Fruit fly (Drosophila melanogaster) whole organism: Measurements from ENCODE around the gene CG43293.
"Not testable (repeated sequence)": the region's sequence is repeated elsewhere in the genome, so short reads cannot be mapped to it uniquely, and the experiment has no call there.

ENCODE experiments used
- CG8478 ChIP-seq: fragments of >200 bp; optimal IDR thresholded peaks from 2 replicates; lab custom pipeline; 2018; ENCODE audit warnings: inconsistent platforms
- Dll ChIP-seq: fragments of >200 bp; optimal IDR thresholded peaks from 2 replicates; lab custom pipeline; 2017
- EcR ChIP-seq, 2 experiments: fragments of >200 bp; optimal IDR thresholded peaks; 2 replicates each; lab custom pipeline; 2017; ENCODE audit warnings: missing biosample characterization in 2 of 2, missing genetic modification characterization in 2 of 2, missing genetic modification reagents in 2 of 2
- pan ChIP-seq: fragments of >200 bp; optimal IDR thresholded peaks from 2 replicates; lab custom pipeline; 2017
- psq ChIP-seq: fragments of >200 bp; optimal IDR thresholded peaks from 2 replicates; lab custom pipeline; 2017
- usp ChIP-seq: fragments of >200 bp; optimal IDR thresholded peaks from 2 replicates; lab custom pipeline; 2017; ENCODE audit warnings: missing biosample characterization, missing genetic modification characterization, mixed read lengths

CG43293 gene

DNA sequence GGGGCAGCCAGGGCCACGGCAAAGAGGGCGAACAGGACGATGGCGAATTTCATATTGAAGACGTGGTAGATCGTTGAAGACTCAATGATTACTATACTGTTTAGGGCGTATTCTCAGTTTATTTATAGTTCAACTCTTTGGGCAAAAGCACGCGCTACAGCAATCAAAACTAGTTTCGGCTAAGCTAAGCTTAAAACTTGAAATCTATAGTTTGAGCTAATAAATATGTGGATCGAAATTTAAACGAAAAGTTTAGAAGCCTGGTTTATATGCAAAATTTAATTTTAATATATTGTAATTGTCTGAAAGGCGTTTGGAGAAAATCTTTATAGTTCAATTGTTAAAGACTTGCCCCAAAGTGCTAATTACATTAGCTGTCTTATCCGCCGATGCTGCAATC is 37.1 kb upstream of the CG43293 start, which contains the start of gene Cpr65Ax1:
Gene Cpr65Ax1 (minus strand): TSS at position 101 of the 400 bp plus-strand sequence.
- TF ChIP-seq pan (lab: Kevin White, UChicago); usp (GFP tag; lab: Kevin White, UChicago); Dll (lab: Kevin White, UChicago): not testable (repeated sequence)

DNA sequence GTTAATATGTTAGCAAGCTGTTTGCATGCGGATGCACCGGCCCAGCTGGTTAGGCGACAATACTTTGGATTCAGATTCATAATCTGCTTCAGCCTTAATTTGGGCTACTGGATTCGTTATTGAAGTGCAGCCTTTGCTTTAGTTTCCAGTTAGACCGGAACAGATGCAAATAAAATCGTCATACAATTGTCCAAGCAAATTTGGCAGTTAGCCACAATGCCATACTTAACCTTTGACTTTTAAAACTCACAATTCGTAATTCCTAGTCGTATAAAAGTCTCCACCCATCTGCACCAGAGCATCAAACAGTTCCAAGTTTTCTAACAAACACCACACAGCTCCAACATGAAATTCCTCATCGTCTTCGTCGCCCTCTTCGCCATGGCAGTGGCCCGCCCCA is 35.7 kb upstream of the CG43293 start, which contains the start of gene Lcp65Ab1:
Gene Lcp65Ab1 (plus strand): TSS at position 301 of the 400 bp plus-strand sequence.
- TF ChIP-seq psq; CG8478 (lab: Kevin White, UChicago); EcR (GFP tag; optimal IDR thresholded peaks at IDR 0.05; lab: Kevin White, UChicago): not testable (repeated sequence)

DNA sequence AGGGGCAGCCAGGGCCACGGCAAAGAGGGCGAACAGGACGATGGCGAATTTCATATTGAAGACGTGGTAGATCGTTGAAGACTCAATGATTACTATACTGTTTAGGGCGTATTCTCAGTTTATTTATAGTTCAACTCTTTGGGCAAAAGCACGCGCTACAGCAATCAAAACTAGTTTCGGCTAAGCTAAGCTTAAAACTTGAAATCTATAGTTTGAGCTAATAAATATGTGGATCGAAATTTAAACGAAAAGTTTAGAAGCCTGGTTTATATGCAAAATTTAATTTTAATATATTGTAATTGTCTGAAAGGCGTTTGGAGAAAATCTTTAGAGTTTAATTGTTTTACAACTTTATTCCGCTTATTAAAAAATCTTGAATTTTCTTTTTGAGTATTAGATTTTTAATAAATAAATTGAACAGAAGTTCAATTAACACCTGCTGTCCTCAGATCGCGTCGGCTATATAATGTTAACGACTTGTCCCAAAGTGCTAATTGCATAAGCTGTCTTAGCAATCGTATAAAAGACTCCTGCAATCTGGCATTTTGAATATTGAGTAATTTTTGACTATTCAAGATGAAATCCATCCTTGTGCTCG is 34.1 kb upstream of the CG43293 start, which contains the start of the genes Cpr65Ax2 and Lcp65Aa:
Gene Cpr65Ax2 (minus strand): TSS at position 101 of the 598 bp plus-strand sequence.
Gene Lcp65Aa (plus strand): TSS at position 548 of the 598 bp plus-strand sequence.
- TF ChIP-seq CG8478 (lab: Kevin White, UChicago); usp (GFP tag; lab: Kevin White, UChicago); pan (lab: Kevin White, UChicago): not testable (repeated sequence)

DNA sequence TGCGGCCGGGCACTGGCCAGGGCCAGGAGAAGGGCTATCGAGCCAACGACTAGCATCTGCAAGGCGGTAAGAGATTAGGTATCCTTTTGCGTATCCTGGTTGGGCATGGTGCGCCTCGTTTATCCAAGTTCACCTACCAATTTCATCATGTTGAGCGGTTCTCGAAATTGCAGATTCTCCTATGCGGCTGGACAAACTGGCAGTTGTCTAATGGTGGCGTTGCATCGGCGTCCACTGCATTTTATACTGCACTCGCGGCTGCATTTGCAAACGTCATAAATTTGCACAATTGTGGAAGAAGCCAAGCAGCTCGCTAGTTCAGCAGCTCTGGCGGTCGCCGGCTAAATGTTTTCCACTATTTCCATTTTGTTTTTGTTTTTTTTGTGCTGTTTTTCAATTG is 32.5 kb upstream of the CG43293 start, which contains the start of gene Acp65Aa:
Gene Acp65Aa (minus strand): TSS at position 215 of the 400 bp plus-strand sequence.
- TF ChIP-seq psq = no peak
- TF ChIP-seq pan (lab: Kevin White, UChicago) = no peak
- TF ChIP-seq usp (GFP tag; lab: Kevin White, UChicago) = no peak
- no peak for TF ChIP-seq EcR (GFP tag; optimal IDR thresholded peaks at IDR 0.05; lab: Kevin White, UChicago)
- TF ChIP-seq Dll (lab: Kevin White, UChicago) = no peak
- TF ChIP-seq CG8478 (lab: Kevin White, UChicago) = no peak

DNA sequence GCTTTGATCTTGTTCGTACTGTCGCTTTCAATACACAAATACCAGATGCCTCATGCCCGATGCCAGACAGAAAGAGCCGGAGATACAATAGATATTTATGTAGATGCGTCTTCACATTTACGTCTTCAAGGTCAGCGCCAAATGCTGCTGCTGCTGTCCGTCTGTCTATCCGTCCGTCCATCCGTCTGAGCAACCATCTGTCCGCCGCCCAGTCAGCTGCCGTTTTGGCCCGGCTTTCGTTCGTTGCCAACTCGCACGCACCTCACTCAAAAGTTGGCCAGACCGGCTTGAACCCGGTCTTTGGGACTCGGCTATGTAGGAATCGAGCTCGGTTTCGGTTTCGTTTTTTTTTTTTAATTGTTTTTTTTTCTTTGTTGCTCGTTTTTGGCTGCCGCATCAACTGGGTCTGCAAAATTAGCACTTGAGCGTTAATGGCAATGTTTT is 30.0 kb upstream of the CG43293 start:
- no peak for TF ChIP-seq EcR (GFP tag; optimal IDR thresholded peaks at IDR 0.05; lab: Kevin White, UChicago)
- TF ChIP-seq pan (lab: Kevin White, UChicago) = no peak
- TF ChIP-seq Dll (lab: Kevin White, UChicago) = no peak

DNA sequence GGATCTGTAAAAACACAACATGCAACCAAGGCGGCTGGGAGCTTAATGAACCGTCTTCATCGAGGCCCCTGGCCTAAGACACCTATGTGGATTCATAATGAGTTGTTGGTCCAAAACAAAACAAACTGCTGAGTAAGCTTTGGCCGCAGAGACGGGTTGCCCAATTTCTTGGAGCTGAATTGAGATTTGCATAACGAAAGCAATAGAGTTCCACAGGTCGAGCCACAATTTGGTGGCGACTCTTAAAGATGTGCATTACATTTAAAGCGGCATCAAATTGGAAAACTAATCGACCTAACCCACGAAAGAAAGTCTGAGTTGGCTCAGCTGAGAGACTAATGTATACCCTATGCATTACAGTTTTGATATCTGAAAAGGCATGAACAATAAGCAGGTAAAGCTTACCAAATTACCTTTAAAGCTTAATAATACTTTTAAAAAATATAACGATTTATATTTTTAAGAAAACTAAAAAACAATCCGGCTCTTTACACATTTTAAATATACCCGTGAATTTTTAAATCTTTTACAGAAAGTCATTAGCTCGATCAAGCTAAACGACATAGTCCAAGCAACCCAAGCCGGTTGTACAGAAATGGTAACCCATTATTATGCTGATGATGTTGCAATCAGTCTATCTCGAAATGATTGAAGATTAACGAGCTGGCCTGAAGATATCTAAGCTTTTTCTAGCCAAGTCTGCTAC is 27.5 kb upstream of the CG43293 start, which contains the start of gene CG13297:
Gene CG13297 (minus strand): TSS at position 51 of the 706 bp plus-strand sequence.
- TF ChIP-seq CG8478 (lab: Kevin White, UChicago) (no peak), EcR (GFP tag; optimal IDR thresholded peaks at IDR 0.05; lab: Kevin White, UChicago) (no peak), Dll (lab: Kevin White, UChicago) (no peak), usp (GFP tag; lab: Kevin White, UChicago) (no peak), psq (no peak), pan (lab: Kevin White, UChicago) (no peak)

DNA sequence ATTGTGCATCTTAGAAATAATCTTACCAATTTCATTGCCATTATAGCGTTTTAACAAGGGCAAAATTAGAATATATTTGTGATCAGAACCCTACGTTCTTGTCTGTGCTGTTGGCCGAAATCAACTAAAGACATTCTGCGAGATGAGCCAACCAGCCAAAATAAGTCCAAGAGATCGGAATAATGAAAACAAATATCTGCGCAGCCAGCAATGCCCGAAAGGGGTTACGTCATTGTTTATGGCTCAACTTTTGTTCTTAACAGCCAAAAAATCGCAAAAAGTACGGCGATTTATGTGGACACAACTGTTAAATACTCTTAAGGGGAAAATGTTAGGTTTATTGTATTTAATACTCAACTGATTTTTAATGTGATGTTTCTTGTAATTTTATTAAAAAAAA is 26.5 kb upstream of the CG43293 start, which contains the start of gene Cpr65Ay:
Gene Cpr65Ay (minus strand): TSS at position 101 of the 400 bp plus-strand sequence.
- TF ChIP-seq pan (lab: Kevin White, UChicago) = no peak
- TF ChIP-seq EcR (GFP tag; optimal IDR thresholded peaks at IDR 0.05; lab: Kevin White, UChicago) = no peak
- TF ChIP-seq usp (GFP tag; lab: Kevin White, UChicago) = no peak
- no peak for TF ChIP-seq Dll (lab: Kevin White, UChicago)
- no peak for TF ChIP-seq psq
- TF ChIP-seq CG8478 (lab: Kevin White, UChicago) = no peak

DNA sequence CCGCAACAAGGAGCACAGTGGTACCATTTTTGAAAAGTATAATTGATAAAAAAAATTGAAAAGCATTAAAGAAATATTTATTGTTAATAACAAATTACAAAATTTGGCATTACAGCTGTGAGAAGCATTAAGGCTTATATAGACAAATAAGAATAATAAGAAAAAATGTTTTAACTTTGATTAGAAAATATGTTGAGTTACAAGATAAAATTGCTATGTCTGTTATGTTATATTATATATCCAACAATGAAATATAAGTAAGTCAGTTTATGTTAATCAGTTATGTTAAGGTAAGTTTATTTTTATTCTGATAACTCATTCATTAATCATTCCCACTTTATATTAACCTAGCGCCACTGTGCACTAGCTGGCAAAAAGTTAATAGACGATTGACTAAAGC is 25.1 kb upstream of the CG43293 start:
- TF ChIP-seq psq (no peak), usp (GFP tag; lab: Kevin White, UChicago) (no peak), Dll (lab: Kevin White, UChicago) (no peak), CG8478 (lab: Kevin White, UChicago) (no peak), pan (lab: Kevin White, UChicago) (no peak), EcR (GFP tag; optimal IDR thresholded peaks at IDR 0.05; lab: Kevin White, UChicago) (no peak)

DNA sequence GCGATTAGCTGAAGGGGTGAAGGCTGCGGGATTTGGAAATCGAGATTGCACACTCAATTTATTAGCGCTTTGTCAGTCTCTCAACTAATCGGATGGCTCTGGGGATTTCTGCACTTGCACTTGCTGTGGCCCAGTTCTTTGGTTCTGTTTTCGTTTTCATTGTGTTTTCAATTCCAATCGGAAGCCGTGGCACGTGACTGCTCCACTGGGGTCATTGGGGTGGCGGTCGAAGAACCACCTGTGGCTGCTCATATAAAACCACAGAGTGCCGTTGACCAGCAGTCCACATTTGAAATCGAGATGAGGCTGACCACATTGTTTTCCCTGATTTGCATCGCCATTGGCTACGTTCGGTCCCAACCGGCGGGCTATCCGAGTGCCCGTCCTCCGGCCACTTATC is 24.5 kb upstream of the CG43293 start, which contains the start of gene Cpr65Az:
Gene Cpr65Az (plus strand): TSS at position 301 of the 400 bp plus-strand sequence.
- TF ChIP-seq EcR (GFP tag; optimal IDR thresholded peaks at IDR 0.05; lab: Kevin White, UChicago) = no peak
- TF ChIP-seq pan (lab: Kevin White, UChicago) = no peak
- no peak for TF ChIP-seq psq
- TF ChIP-seq Dll (lab: Kevin White, UChicago) = no peak
- no peak for TF ChIP-seq usp (GFP tag; lab: Kevin White, UChicago)
- no peak for TF ChIP-seq CG8478 (lab: Kevin White, UChicago)

DNA sequence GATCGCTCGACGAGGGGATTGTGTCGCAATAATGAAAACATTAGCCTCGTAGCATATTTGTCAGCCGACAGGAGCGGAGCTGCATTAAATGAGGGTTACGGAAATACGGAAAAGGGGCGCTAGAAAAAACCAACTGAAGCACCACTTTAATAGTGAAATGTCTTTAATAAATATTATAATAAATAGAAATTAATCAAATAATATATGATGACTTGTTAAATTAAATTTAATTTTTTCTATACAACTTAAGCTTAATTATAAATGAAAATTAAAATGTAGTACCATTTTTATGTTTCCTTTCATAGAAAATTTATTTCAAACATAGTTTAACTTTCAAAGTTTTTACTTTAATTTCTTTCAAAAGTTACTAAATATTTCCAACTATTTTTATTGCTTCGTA is 23.0 kb upstream of the CG43293 start:
- TF ChIP-seq EcR (GFP tag; optimal IDR thresholded peaks at IDR 0.05; lab: Kevin White, UChicago) = no peak
- no peak for TF ChIP-seq Dll (lab: Kevin White, UChicago)
- TF ChIP-seq CG8478 (lab: Kevin White, UChicago) = no peak
- TF ChIP-seq usp (GFP tag; lab: Kevin White, UChicago) = no peak
- no peak for TF ChIP-seq psq
- TF ChIP-seq pan (lab: Kevin White, UChicago) = no peak

DNA sequence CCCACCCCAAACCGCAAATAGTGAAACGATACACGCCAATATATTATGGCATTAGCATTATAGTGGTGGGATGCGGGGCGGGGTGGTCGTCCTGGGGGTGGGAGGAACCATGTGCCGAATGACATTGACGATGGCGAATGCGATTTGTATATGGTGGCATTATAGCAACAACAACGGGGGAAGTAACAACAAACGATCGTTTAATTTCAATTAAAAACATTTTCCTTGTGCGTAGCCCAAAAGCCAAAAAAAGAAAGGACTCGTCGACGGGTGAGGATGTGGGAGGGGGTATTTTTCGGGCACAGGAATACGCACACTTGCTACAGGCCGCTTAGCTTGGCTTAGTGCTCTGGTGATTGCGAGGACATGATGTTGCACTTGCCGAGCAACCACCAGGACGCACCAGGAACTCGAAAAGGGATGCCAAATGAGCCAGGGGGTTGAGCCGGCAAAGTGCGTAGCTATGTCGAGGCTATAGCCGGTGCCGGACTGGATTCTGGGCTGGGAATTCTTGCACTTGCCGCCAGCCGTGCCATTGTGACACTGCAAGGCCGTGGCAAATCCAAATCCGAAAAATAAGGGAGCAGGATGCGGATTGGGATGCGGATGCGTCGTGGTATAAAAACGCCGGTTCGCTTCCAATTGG is 22.4 kb upstream of the CG43293 start, which contains the start of gene Prdm13:
Gene Prdm13 (plus strand): TSS at position 645 of the 646 bp plus-strand sequence.
- TF ChIP-seq Dll (lab: Kevin White, UChicago) (no peak), psq (no peak), CG8478 (lab: Kevin White, UChicago) (no peak), usp (GFP tag; lab: Kevin White, UChicago) (no peak), pan (lab: Kevin White, UChicago) (no peak)
